Worm (Caenorhabditis elegans) whole organism, L1 larva: ENCODE data around the gene sul-1.

Source experiments
- elt-3 ChIP-seq, 6 experiments: fragments of 150-350 bp in 1 of 6; sonication (generic microtip); optimal IDR thresholded peaks; 2 replicates each; lab custom pipeline; 2017 to 2018; ENCODE audit warnings: missing biosample characterization in 6 of 6, missing genetic modification characterization in 6 of 6, inconsistent platforms in 1 of 6
- fkh-10 ChIP-seq: sonication (generic microtip); optimal IDR thresholded peaks from 2 replicates; lab custom pipeline; 2017; ENCODE audit warnings: missing biosample characterization, missing genetic modification reagents, missing genetic modification characterization
- lir-3 ChIP-seq: sonication (generic microtip); optimal IDR thresholded peaks from 2 replicates; lab custom pipeline; 2016; ENCODE audit warnings: mild to moderate bottlenecking, missing genetic modification characterization, moderate library complexity, missing compliant biosample characterization; ENCODE audit not compliant: poor library complexity
- lsy-2 ChIP-seq, 2 experiments: fragments of 150-350 bp; optimal IDR thresholded peaks; 2 replicates each; lab custom pipeline; 2014; ENCODE audit warnings: missing biosample characterization in 2 of 2, missing genetic modification characterization in 2 of 2
- nhr-12 ChIP-seq: sonication (generic microtip); optimal IDR thresholded peaks from 2 replicates; lab custom pipeline; 2017; ENCODE audit warnings: missing biosample characterization, missing genetic modification characterization
- nhr-237 ChIP-seq: fragments of 150-350 bp; optimal IDR thresholded peaks from 2 replicates; lab custom pipeline; 2014; ENCODE audit warnings: missing biosample characterization, missing genetic modification characterization
- snpc-4 ChIP-seq: fragments of 150-350 bp; optimal IDR thresholded peaks from 2 replicates; lab custom pipeline; 2014; ENCODE audit warnings: missing biosample characterization, missing genetic modification characterization
- unc-62 ChIP-seq: fragments of 150-350 bp; optimal IDR thresholded peaks from 2 replicates; lab custom pipeline; 2014; ENCODE audit warnings: missing biosample characterization, missing genetic modification reagents, missing genetic modification characterization
- ztf-4 ChIP-seq: fragments of 150-350 bp; optimal IDR thresholded peaks from 2 replicates; lab custom pipeline; 2014; ENCODE audit warnings: missing biosample characterization, missing genetic modification characterization

ce11 chrX:3252500-3252899, 18.2 kb downstream of the sul-1 start, which contains the start of gene tba-9:
- TF ChIP-seq elt-3 (tag; optimal IDR thresholded peaks at IDR 0.05; lab: Kevin White, UChicago) = no peak
- TF ChIP-seq nhr-12 (tag; lab: Kevin White, UChicago) = no peak
- TF ChIP-seq fkh-10 (GFP tag; lab: Kevin White, UChicago) = no peak
- no peak for TF ChIP-seq snpc-4 (tag; lab: Kevin White, UChicago)
- TF ChIP-seq lsy-2 (tag; optimal IDR thresholded peaks at IDR 0.05; lab: Kevin White, UChicago) = no peak
- TF ChIP-seq ztf-4 (tag; lab: Kevin White, UChicago) = no peak
- TF ChIP-seq nhr-237 = no peak
- no peak for TF ChIP-seq lir-3
- no peak for TF ChIP-seq unc-62 (GFP tag; lab: Kevin White, UChicago)
